Fruit fly (Drosophila melanogaster) whole organism, prepupa: ENCODE results near the gene RhoGAP18B.
A peak's percentile ranks its signal among the peaks of the same experiment; 100 is the strongest.

Source experiments
- Blimp-1 ChIP-seq: fragments of 200-800 bp; sonication (Bioruptor generic); optimal IDR thresholded peaks from 3 replicates; lab custom pipeline; 2017; ENCODE audit warnings: missing biosample characterization, missing genetic modification characterization, mild to moderate bottlenecking, moderate library complexity, missing genetic modification reagents
- CG10631 ChIP-seq: fragments of 200-800 bp; sonication (Bioruptor generic); optimal IDR thresholded peaks from 2 replicates; lab custom pipeline; 2016; ENCODE audit warnings: missing biosample characterization, missing genetic modification characterization
- CG10669 ChIP-seq: fragments of 200-800 bp; sonication (Bioruptor generic); optimal IDR thresholded peaks from 3 replicates; lab custom pipeline; 2018; ENCODE audit warnings: missing biosample characterization, mild to moderate bottlenecking, missing genetic modification characterization, moderate library complexity
- CG11294 ChIP-seq: fragments of 200-800 bp; sonication (Bioruptor generic); IDR thresholded peaks from 2 replicates; pipeline ENCODE4 v1.3.6; 2022; ENCODE audit warnings: missing biosample characterization, missing genetic modification characterization
- CG15336 ChIP-seq: fragments of 200-800 bp; sonication (Bioruptor generic); IDR thresholded peaks from 2 replicates; pipeline ENCODE4 v1.3.6; 2022; ENCODE audit warnings: missing biosample characterization, missing genetic modification characterization
- CG1621 ChIP-seq: fragments of 200-800 bp; sonication (Bioruptor generic); optimal IDR thresholded peaks from 3 replicates; lab custom pipeline; 2018; ENCODE audit warnings: missing biosample characterization, mild to moderate bottlenecking, missing genetic modification characterization
- CG16779 ChIP-seq: fragments of 200-800 bp; sonication (Bioruptor generic); optimal IDR thresholded peaks from 3 replicates; lab custom pipeline; 2017; ENCODE audit warnings: missing biosample characterization, mild to moderate bottlenecking, missing genetic modification characterization
- CG3032 ChIP-seq: fragments of 200-800 bp; optimal IDR thresholded peaks from 2 replicates; lab custom pipeline; 2019; ENCODE audit warnings: missing biosample characterization, mild to moderate bottlenecking, missing genetic modification characterization, moderate library complexity
- CG32006 ChIP-seq: fragments of 200-800 bp; sonication (Bioruptor generic); optimal IDR thresholded peaks from 3 replicates; lab custom pipeline; 2017; ENCODE audit warnings: missing biosample characterization, mild to moderate bottlenecking, missing genetic modification characterization
- CG3919 ChIP-seq: fragments of 200-800 bp; sonication (Bioruptor generic); optimal IDR thresholded peaks from 3 replicates; lab custom pipeline; 2016; ENCODE audit warnings: missing biosample characterization, missing genetic modification characterization
- CG6163 ChIP-seq: fragments of 200-800 bp; sonication (Bioruptor generic); IDR thresholded peaks from 3 replicates; pipeline ENCODE4 v1.3.6; 2022; ENCODE audit warnings: missing biosample characterization, missing genetic modification characterization
- CG6276 ChIP-seq: fragments of 200-800 bp; sonication (Bioruptor generic); optimal IDR thresholded peaks from 2 replicates; lab custom pipeline; 2017; ENCODE audit warnings: missing biosample characterization, mild to moderate bottlenecking, missing genetic modification characterization
- CG6792 ChIP-seq: fragments of 200-800 bp; sonication (Bioruptor generic); optimal IDR thresholded peaks from 3 replicates; lab custom pipeline; 2016; ENCODE audit warnings: missing biosample characterization, missing genetic modification characterization
- CG6808 ChIP-seq: fragments of 200-800 bp; sonication (Bioruptor generic); optimal IDR thresholded peaks from 3 replicates; lab custom pipeline; 2017; ENCODE audit warnings: missing biosample characterization, missing genetic modification characterization, mild to moderate bottlenecking, moderate library complexity, missing genetic modification reagents
- CG6854 ChIP-seq: fragments of 200-800 bp; sonication (Bioruptor generic); optimal IDR thresholded peaks from 2 replicates; lab custom pipeline; 2017; ENCODE audit warnings: missing biosample characterization, mild to moderate bottlenecking, missing genetic modification characterization
- CG7368 ChIP-seq: fragments of 200-800 bp; sonication (Bioruptor generic); optimal IDR thresholded peaks from 3 replicates; lab custom pipeline; 2016; ENCODE audit warnings: missing biosample characterization, missing genetic modification characterization
- CG8119 ChIP-seq: fragments of 200-800 bp; sonication (Bioruptor generic); IDR thresholded peaks from 3 replicates; pipeline ENCODE4 v1.3.6; 2022; ENCODE audit warnings: missing biosample characterization, missing genetic modification characterization
- CG8319 ChIP-seq: fragments of 200-800 bp; sonication (Bioruptor generic); optimal IDR thresholded peaks from 3 replicates; lab custom pipeline; 2016; ENCODE audit warnings: missing biosample characterization, missing genetic modification characterization
- CG8632 ChIP-seq: fragments of 200-800 bp; sonication (Bioruptor generic); optimal IDR thresholded peaks from 3 replicates; lab custom pipeline; 2016; ENCODE audit warnings: missing biosample characterization, missing genetic modification characterization
- CG9139 ChIP-seq: fragments of 200-800 bp; sonication (Bioruptor generic); optimal IDR thresholded peaks from 3 replicates; lab custom pipeline; 2017; ENCODE audit warnings: missing biosample characterization, mild to moderate bottlenecking, missing genetic modification characterization
- Eip75B ChIP-seq: fragments of 200-800 bp; sonication (Bioruptor generic); optimal IDR thresholded peaks from 3 replicates; lab custom pipeline; 2016; ENCODE audit warnings: missing biosample characterization, missing genetic modification characterization
- Eip78C ChIP-seq: fragments of 200-800 bp; sonication (Bioruptor generic); peaks from one replicate; lab custom pipeline; 2016; ENCODE audit warnings: missing biosample characterization, missing genetic modification characterization
- Eip93F ChIP-seq: fragments of 200-800 bp; sonication (Bioruptor generic); optimal IDR thresholded peaks from 2 replicates; lab custom pipeline; 2016; ENCODE audit warnings: missing biosample characterization, mild to moderate bottlenecking, missing genetic modification characterization
- Ets21C ChIP-seq: fragments of 200-800 bp; sonication (Bioruptor generic); optimal IDR thresholded peaks from 3 replicates; lab custom pipeline; 2016; ENCODE audit warnings: missing biosample characterization, missing genetic modification characterization
- Ets96B ChIP-seq: fragments of 200-800 bp; optimal IDR thresholded peaks from 2 replicates; lab custom pipeline; 2019; ENCODE audit warnings: missing biosample characterization, mild to moderate bottlenecking, missing genetic modification characterization, moderate library complexity
- Gug ChIP-seq: fragments of 200-800 bp; sonication (Bioruptor generic); IDR thresholded peaks from 2 replicates; pipeline ENCODE4 v1.3.6; 2022; ENCODE audit warnings: missing biosample characterization, missing genetic modification characterization
- Hr38 ChIP-seq: sonication (Bioruptor generic); optimal IDR thresholded peaks from 2 replicates; lab custom pipeline; 2016; ENCODE audit warnings: missing biosample characterization, missing genetic modification characterization
- Hr39 ChIP-seq: fragments of 200-800 bp; sonication (Bioruptor generic); optimal IDR thresholded peaks from 2 replicates; lab custom pipeline; 2016; ENCODE audit warnings: missing biosample characterization, missing genetic modification characterization
- Lpt ChIP-seq: fragments of 200-800 bp; sonication (Bioruptor generic); optimal IDR thresholded peaks from 3 replicates; lab custom pipeline; 2016; ENCODE audit warnings: missing biosample characterization, missing genetic modification characterization
- Met ChIP-seq: fragments of 200-800 bp; sonication (Bioruptor generic); optimal IDR thresholded peaks from 3 replicates; lab custom pipeline; 2016; ENCODE audit warnings: missing biosample characterization, missing genetic modification characterization
- OdsH ChIP-seq: fragments of 200-800 bp; sonication (Bioruptor generic); optimal IDR thresholded peaks from 3 replicates; lab custom pipeline; 2016; ENCODE audit warnings: missing biosample characterization, missing genetic modification characterization
- Smox ChIP-seq: fragments of 200-800 bp; sonication (Bioruptor generic); optimal IDR thresholded peaks from 3 replicates; lab custom pipeline; 2016; ENCODE audit warnings: missing biosample characterization, missing genetic modification characterization
- Sox102F ChIP-seq: fragments of 200-800 bp; sonication (Bioruptor generic); optimal IDR thresholded peaks from 2 replicates; lab custom pipeline; 2016; ENCODE audit warnings: missing biosample characterization, mild to moderate bottlenecking, missing genetic modification characterization
- Sox14 ChIP-seq: fragments of 200-800 bp; sonication (Bioruptor generic); optimal IDR thresholded peaks from 3 replicates; lab custom pipeline; 2016; ENCODE audit warnings: missing biosample characterization, missing genetic modification characterization
- Sox15 ChIP-seq: fragments of 200-800 bp; sonication (Bioruptor generic); optimal IDR thresholded peaks from 3 replicates; lab custom pipeline; 2016; ENCODE audit warnings: missing biosample characterization, missing genetic modification characterization
- achi ChIP-seq: fragments of 200-800 bp; sonication (Bioruptor generic); optimal IDR thresholded peaks from 3 replicates; lab custom pipeline; 2016; ENCODE audit warnings: missing biosample characterization, missing genetic modification characterization
- acj6 ChIP-seq: fragments of 200-800 bp; sonication (Bioruptor generic); optimal IDR thresholded peaks from 3 replicates; lab custom pipeline; 2016; ENCODE audit warnings: missing biosample characterization, missing genetic modification characterization
- cyc ChIP-seq: fragments of 200-800 bp; sonication (Bioruptor generic); optimal IDR thresholded peaks from 3 replicates; lab custom pipeline; 2016; ENCODE audit warnings: missing biosample characterization, missing genetic modification characterization
- dac ChIP-seq: fragments of 200-800 bp; sonication (Bioruptor generic); optimal IDR thresholded peaks from 2 replicates; lab custom pipeline; 2017; ENCODE audit warnings: missing biosample characterization, mild to moderate bottlenecking, missing genetic modification characterization
- eg ChIP-seq: fragments of 200-800 bp; sonication (Bioruptor generic); IDR thresholded peaks from 3 replicates; pipeline ENCODE4 v1.3.6; 2022; ENCODE audit warnings: missing biosample characterization, missing genetic modification characterization
- esn ChIP-seq: fragments of 200-800 bp; sonication (Bioruptor generic); optimal IDR thresholded peaks from 2 replicates; lab custom pipeline; 2016; ENCODE audit warnings: missing biosample characterization, mild to moderate bottlenecking, missing genetic modification characterization, moderate library complexity
- fd59A ChIP-seq: fragments of 200-800 bp; sonication (Bioruptor generic); optimal IDR thresholded peaks from 2 replicates; lab custom pipeline; 2017; ENCODE audit warnings: missing biosample characterization, mild to moderate bottlenecking, missing genetic modification characterization, missing genetic modification reagents
- fd85E ChIP-seq: fragments of 200-800 bp; sonication (Bioruptor generic); optimal IDR thresholded peaks from 3 replicates; lab custom pipeline; 2016; ENCODE audit warnings: missing biosample characterization, missing genetic modification characterization
- fkh ChIP-seq: fragments of 200-800 bp; sonication (Bioruptor generic); optimal IDR thresholded peaks from 3 replicates; lab custom pipeline; 2017; ENCODE audit warnings: missing biosample characterization, mild to moderate bottlenecking, missing genetic modification characterization, moderate library complexity
- lz ChIP-seq: fragments of 200-800 bp; sonication (Bioruptor generic); optimal IDR thresholded peaks from 3 replicates; lab custom pipeline; 2016; ENCODE audit warnings: missing biosample characterization, missing genetic modification characterization
- net ChIP-seq: fragments of 200-800 bp; sonication (Bioruptor generic); optimal IDR thresholded peaks from 3 replicates; lab custom pipeline; 2016; ENCODE audit warnings: missing biosample characterization, missing genetic modification characterization
- pdm3 ChIP-seq: fragments of 200-800 bp; sonication (Bioruptor generic); optimal IDR thresholded peaks from 3 replicates; lab custom pipeline; 2016; ENCODE audit warnings: missing biosample characterization, missing genetic modification characterization
- salr ChIP-seq, 2 experiments: fragments of 200-800 bp; sonication (Bioruptor generic); optimal IDR thresholded peaks; 3 replicates each; lab custom pipeline; 2016 to 2018; ENCODE audit warnings: missing biosample characterization in 2 of 2, missing genetic modification characterization in 2 of 2, mild to moderate bottlenecking in 1 of 2
- spab ChIP-seq: fragments of 200-800 bp; sonication (Bioruptor generic); optimal IDR thresholded peaks from 2 replicates; lab custom pipeline; 2017; ENCODE audit warnings: missing biosample characterization, mild to moderate bottlenecking, missing genetic modification characterization, missing genetic modification reagents
- ss ChIP-seq, 2 experiments: fragments of 200-800 bp; sonication (Bioruptor generic); optimal IDR thresholded peaks; 2 replicates in 1 of 2; 3 replicates in 1 of 2; lab custom pipeline; 2017 to 2018; ENCODE audit warnings: mild to moderate bottlenecking in 2 of 2, missing biosample characterization in 2 of 2, missing genetic modification characterization in 2 of 2, moderate library complexity in 1 of 2
- svp ChIP-seq: fragments of 200-800 bp; sonication (Bioruptor generic); peaks from one replicate; lab custom pipeline; 2016; ENCODE audit warnings: missing biosample characterization, missing genetic modification characterization
- topi ChIP-seq: fragments of 200-800 bp; sonication (Bioruptor generic); optimal IDR thresholded peaks from 3 replicates; lab custom pipeline; 2016; ENCODE audit warnings: missing biosample characterization, missing genetic modification characterization

RhoGAP18B gene

dm6 chrX:19146421-19146952 lies 20.4 kb downstream of the RhoGAP18B start:
- TF ChIP-seq Met (GFP tag; lab: Kevin White, UChicago) (peak; percentile 37), eg (GFP tag; lab: Robert Waterston, UW) (peak; percentile 52; the same call in 2 of the 3 replicates), Eip78C (peak; percentile 91), lz (GFP tag; lab: Kevin White, UChicago) (peak; percentile 8), OdsH (GFP tag; lab: Kevin White, UChicago) (peak; percentile 54), CG15336 (GFP tag; lab: Robert Waterston, UW) (peak; percentile 46), achi (peak; percentile 23), esn (GFP tag; lab: Kevin White, UChicago) (peak; percentile 37), salr (GFP tag; optimal IDR thresholded peaks at IDR 0.05; lab: Kevin White, UChicago) (peak in 1 of 2 experiments; percentile 40), topi (GFP tag; lab: Kevin White, UChicago) (peak; percentile 30), fd85E (GFP tag; lab: Kevin White, UChicago) (no peak), CG8319 (GFP tag; lab: Kevin White, UChicago) (no peak), Hr39 (peak; percentile 15), Ets96B (tag; lab: Kevin White, UChicago) (no peak), CG6792 (GFP tag; lab: Kevin White, UChicago) (no peak), Sox15 (no peak), CG6163 (GFP tag; lab: Robert Waterston, UW) (peak; percentile 31; the same call in 1 of the 3 replicates), CG6854 (no peak), ss (GFP tag; optimal IDR thresholded peaks at IDR 0.05; lab: Kevin White, UChicago) (peak in 1 of 2 experiments; percentile 6), Hr38 (GFP tag; lab: Kevin White, UChicago) (no peak), acj6 (GFP tag; lab: Kevin White, UChicago) (peak; percentile 30), CG6808 (GFP tag; lab: Kevin White, UChicago) (no peak), Ets21C (GFP tag; lab: Kevin White, UChicago) (no peak), CG1621 (tag; lab: Kevin White, UChicago) (no peak), CG8119 (GFP tag; lab: Robert Waterston, UW) (peak; percentile 61), Lpt (GFP tag; lab: Kevin White, UChicago) (peak; percentile 19), CG32006 (GFP tag; lab: Kevin White, UChicago) (peak; percentile 78), fd59A (no peak), CG11294 (GFP tag; lab: Robert Waterston, UW) (no peak), CG7368 (GFP tag; lab: Kevin White, UChicago) (no peak), CG8632 (GFP tag; lab: Kevin White, UChicago) (peak; percentile 18), CG3919 (GFP tag; lab: Kevin White, UChicago) (peak; percentile 31), cyc (peak; percentile 4), Eip75B (GFP tag; lab: Kevin White, UChicago) (peak; percentile 42), CG6276 (peak; percentile 24), Blimp-1 (GFP tag; lab: Kevin White, UChicago) (no peak), fkh (GFP tag; lab: Kevin White, UChicago) (peak; percentile 68), Smox (GFP tag; lab: Kevin White, UChicago) (peak; percentile 9), CG3032 (tag; lab: Kevin White, UChicago) (no peak), Gug (GFP tag; lab: Robert Waterston, UW) (no peak), pdm3 (GFP tag; lab: Kevin White, UChicago) (peak; percentile 30), CG10631 (GFP tag; lab: Kevin White, UChicago) (peak; percentile 53), CG9139 (GFP tag; lab: Kevin White, UChicago) (no peak), svp (peak; percentile 83), Sox14 (peak; percentile 15), CG16779 (no peak), spab (GFP tag; lab: Kevin White, UChicago) (no peak), CG10669 (GFP tag; lab: Kevin White, UChicago) (no peak), dac (GFP tag; lab: Kevin White, UChicago) (no peak), Eip93F (GFP tag; lab: Kevin White, UChicago) (no peak), net (GFP tag; lab: Kevin White, UChicago) (peak; percentile 35), Sox102F (GFP tag; lab: Kevin White, UChicago) (no peak)
